Fruit fly (Drosophila melanogaster): ENCODE results near the gene CG11317.

Gene CG11317

dm6 chr3R:31060708-31061625, 36.2 kb downstream of the CG11317 start, which contains the start of gene dco (continued):
- TF ChIP-seq oc (tag; optimal IDR thresholded peaks at IDR 0.05) (no peak), Deaf1 (tag; optimal IDR thresholded peaks at IDR 0.05) (peak; percentile 20), trh (GFP tag; optimal IDR thresholded peaks at IDR 0.05) (peak; percentile 24), CG17328 (GFP tag; IDR thresholded peaks at IDR 0.05) (peak; percentile 69), chinmo (GFP tag; IDR thresholded peaks at IDR 0.05; ENCODE audit: partially characterized antibody) (peak; percentile 80; the same call in 1 of the 4 replicates), CG17802 (tag; optimal IDR thresholded peaks at IDR 0.05) (peak; percentile 64), CG2129 (GFP tag; IDR thresholded peaks at IDR 0.05; ENCODE audit: partially characterized antibody) (no peak), Fer1 (GFP tag; optimal IDR thresholded peaks at IDR 0.05) (peak; percentile 5), br (optimal IDR thresholded peaks at IDR 0.05) (no peak), CG8765 (GFP tag; IDR thresholded peaks at IDR 0.05) (no peak; the same call in 1 of the 2 replicates), ac (GFP tag; optimal IDR thresholded peaks at IDR 0.05) (no peak), CG9609 (GFP tag; optimal IDR thresholded peaks at IDR 0.05) (peak; percentile 75), pan (optimal IDR thresholded peaks at IDR 0.05) (no peak), pan (GFP tag; optimal IDR thresholded peaks at IDR 0.05 in 1 of 2, IDR thresholded peaks at IDR 0.05 in 1 of 2) (peak in 1 of 2 experiments; percentile 84), wdn (GFP tag; IDR thresholded peaks at IDR 0.05) (peak; percentile 37; the same call in 1 of the 2 replicates), CG12659 (GFP tag; optimal IDR thresholded peaks at IDR 0.05) (peak; percentile 58), Dfd (GFP tag; optimal IDR thresholded peaks at IDR 0.05) (no peak), twi (tag; optimal IDR thresholded peaks at IDR 0.05) (peak; percentile 3), CG8290 (GFP tag; optimal IDR thresholded peaks at IDR 0.05) (peak; percentile 77), CG8290 (tag; optimal IDR thresholded peaks at IDR 0.05) (peak in 1 of 2 experiments; percentile 76), sim (GFP tag; IDR thresholded peaks at IDR 0.05) (0 out of 2 replicates have a peak, but pooled peaks have one; percentile 20), ewg (GFP tag; optimal IDR thresholded peaks at IDR 0.05) (peak; percentile 70), rib (GFP tag; IDR thresholded peaks at IDR 0.05) (peak; percentile 30; the same call in 1 of the 2 replicates), fd64A (GFP tag; optimal IDR thresholded peaks at IDR 0.05) (no peak), Oaz (GFP tag; IDR thresholded peaks at IDR 0.05) (0 out of 2 replicates have a peak, but pooled peaks have one; percentile 15), Gsc (GFP tag; IDR thresholded peaks at IDR 0.05) (peak; percentile 69), HmgZ (tag; optimal IDR thresholded peaks at IDR 0.05) (peak; percentile 29), gem (tag; optimal IDR thresholded peaks at IDR 0.05) (peak; percentile 59), sug (tag; optimal IDR thresholded peaks at IDR 0.05) (peak; percentile 61), CG15073 (GFP tag; optimal IDR thresholded peaks at IDR 0.05) (no peak), Trl (optimal IDR thresholded peaks at IDR 0.05) (peak in 1 of 2 experiments; percentile 19), Trl (GFP tag; optimal IDR thresholded peaks at IDR 0.05) (peak; percentile 61), pnt (GFP tag; optimal IDR thresholded peaks at IDR 0.05) (peak; percentile 90), Ada2b (GFP tag; IDR thresholded peaks at IDR 0.05) (peak; percentile 75), crol (GFP tag; IDR thresholded peaks at IDR 0.05) (0 out of 2 replicates have a peak, but pooled peaks have one; percentile 4), hkb (optimal IDR thresholded peaks at IDR 0.05) (peak; percentile 90), hkb (GFP tag; IDR thresholded peaks at IDR 0.05) (peak; percentile 64), CG10321 (GFP tag; IDR thresholded peaks at IDR 0.05) (peak; percentile 96), CG14050 (GFP tag; IDR thresholded peaks at IDR 0.05) (peak; percentile 52; the same call in 2 of the 3 replicates), CG7745 (tag; optimal IDR thresholded peaks at IDR 0.05) (no peak), CG17829 (tag; optimal IDR thresholded peaks at IDR 0.05) (peak; percentile 80), Ptx1 (GFP tag; IDR thresholded peaks at IDR 0.05) (peak; percentile 92), CG5245 (GFP tag; optimal IDR thresholded peaks at IDR 0.05) (peak; percentile 94), CG16813 (GFP tag; IDR thresholded peaks at IDR 0.05; ENCODE audit: partially characterized antibody) (no peak), Adf1 (GFP tag; IDR thresholded peaks at IDR 0.05) (no peak), ara (GFP tag; IDR thresholded peaks at IDR 0.05) (peak; percentile 71), kah (GFP tag; optimal IDR thresholded peaks at IDR 0.05) (no peak), cwo (GFP tag; optimal IDR thresholded peaks at IDR 0.05) (no peak), CG10462 (GFP tag; optimal IDR thresholded peaks at IDR 0.05) (no peak), H15 (GFP tag; IDR thresholded peaks at IDR 0.05) (peak; percentile 77; the same call in 2 of the 3 replicates)
